Fruit fly (Drosophila melanogaster): ENCODE data around the gene CheA75a.

Gene CheA75a

dm6 chr3L:18216931-18217330 lies 35.0 kb upstream of the CheA75a start:
- no peak for TF ChIP-seq Dfd (GFP tag; optimal IDR thresholded peaks at IDR 0.05)

dm6 chr3L:18218480-18218879 lies 33.4 kb upstream of the CheA75a start:
- TF ChIP-seq Mio (GFP tag; optimal IDR thresholded peaks at IDR 0.05) (no peak), N (GFP tag; optimal IDR thresholded peaks at IDR 0.05) (no peak), sv (GFP tag; optimal IDR thresholded peaks at IDR 0.05) (no peak), Abd-B (GFP tag; optimal IDR thresholded peaks at IDR 0.05) (no peak), CrebA (GFP tag; optimal IDR thresholded peaks at IDR 0.05; ENCODE audit: borderline replicate concordance) (no peak), dl (GFP tag; optimal IDR thresholded peaks at IDR 0.05; ENCODE audit: insufficient read depth in 1 of 2, partially characterized antibody in 2 of 2) (no peak), foxo (GFP tag; optimal IDR thresholded peaks at IDR 0.05) (no peak), sage (GFP tag; optimal IDR thresholded peaks at IDR 0.05) (no peak), Vsx2 (GFP tag; optimal IDR thresholded peaks at IDR 0.05; ENCODE audit: partially characterized antibody) (no peak), Hnf4 (GFP tag; optimal IDR thresholded peaks at IDR 0.05) (no peak), OdsH (GFP tag; optimal IDR thresholded peaks at IDR 0.05) (no peak), lola (GFP tag; optimal IDR thresholded peaks at IDR 0.05) (no peak)

- TF ChIP-seq psq (GFP tag; optimal IDR thresholded peaks at IDR 0.05) = peak; percentile 32
- TF ChIP-seq GATAd (GFP tag; optimal IDR thresholded peaks at IDR 0.05) = no peak
- TF ChIP-seq lola (GFP tag; optimal IDR thresholded peaks at IDR 0.05) = no peak
- peak; percentile 30 for TF ChIP-seq OdsH (GFP tag; optimal IDR thresholded peaks at IDR 0.05)
- TF ChIP-seq Sp1 (GFP tag; optimal IDR thresholded peaks at IDR 0.05) = peak; percentile 28
- no peak for TF ChIP-seq HLH106 (tag; optimal IDR thresholded peaks at IDR 0.05)
These were observed 32.5 kb upstream of the CheA75a start for dm6 chr3L:18219388-18219787.

dm6 chr3L:18221275-18221858 lies 30.5 kb upstream of the CheA75a start:
- no peak for TF ChIP-seq Abd-B (GFP tag; optimal IDR thresholded peaks at IDR 0.05)
- TF ChIP-seq rgr (GFP tag; optimal IDR thresholded peaks at IDR 0.05) = no peak
- TF ChIP-seq dsf (GFP tag; optimal IDR thresholded peaks at IDR 0.05; ENCODE audit: borderline replicate concordance) = no peak
- peak; percentile 29 for TF ChIP-seq Hnf4 (GFP tag; optimal IDR thresholded peaks at IDR 0.05)
- TF ChIP-seq br (GFP tag; optimal IDR thresholded peaks at IDR 0.05) = peak; percentile 11
- peak; percentile 33 for TF ChIP-seq sage (GFP tag; optimal IDR thresholded peaks at IDR 0.05)
- TF ChIP-seq Rel (GFP tag; optimal IDR thresholded peaks at IDR 0.05) = peak; percentile 84
- TF ChIP-seq Rel (tag; optimal IDR thresholded peaks at IDR 0.05) = peak; percentile 15
- peak; percentile 61 for TF ChIP-seq Sp1 (GFP tag; optimal IDR thresholded peaks at IDR 0.05)
- no peak for TF ChIP-seq brk (GFP tag; optimal IDR thresholded peaks at IDR 0.05)
- TF ChIP-seq CrebA (GFP tag; optimal IDR thresholded peaks at IDR 0.05; ENCODE audit: borderline replicate concordance) = peak; percentile 84
- TF ChIP-seq psq (GFP tag; optimal IDR thresholded peaks at IDR 0.05) = peak; percentile 88
- TF ChIP-seq fru (GFP tag; optimal IDR thresholded peaks at IDR 0.05) = peak; percentile 30
- no peak for TF ChIP-seq pan (optimal IDR thresholded peaks at IDR 0.05)
- no peak for TF ChIP-seq foxo (GFP tag; optimal IDR thresholded peaks at IDR 0.05)
- no peak for TF ChIP-seq Mio (GFP tag; optimal IDR thresholded peaks at IDR 0.05)

dm6 chr3L:18222284-18222683 lies 29.6 kb upstream of the CheA75a start:
- TF ChIP-seq pan (optimal IDR thresholded peaks at IDR 0.05) (no peak), N (GFP tag; optimal IDR thresholded peaks at IDR 0.05) (no peak), OdsH (GFP tag; optimal IDR thresholded peaks at IDR 0.05) (no peak), Vsx2 (GFP tag; optimal IDR thresholded peaks at IDR 0.05; ENCODE audit: partially characterized antibody) (no peak), GATAd (GFP tag; optimal IDR thresholded peaks at IDR 0.05) (no peak), rgr (GFP tag; optimal IDR thresholded peaks at IDR 0.05) (no peak), Hr83 (GFP tag; optimal IDR thresholded peaks at IDR 0.05; ENCODE audit: poor library complexity, severe bottlenecking) (no peak), dl (GFP tag; optimal IDR thresholded peaks at IDR 0.05; ENCODE audit: insufficient read depth in 1 of 2, partially characterized antibody in 2 of 2) (no peak), psq (GFP tag; optimal IDR thresholded peaks at IDR 0.05) (no peak)

dm6 chr3L:18223437-18223836 lies 28.5 kb upstream of the CheA75a start:
- TF ChIP-seq tai (GFP tag; optimal IDR thresholded peaks at IDR 0.05) = no peak
- no peak for TF ChIP-seq Dfd (GFP tag; optimal IDR thresholded peaks at IDR 0.05)
- no peak for TF ChIP-seq CrebA (GFP tag; optimal IDR thresholded peaks at IDR 0.05; ENCODE audit: borderline replicate concordance)
- peak; percentile 58 for TF ChIP-seq rgr (GFP tag; optimal IDR thresholded peaks at IDR 0.05)
- no peak for TF ChIP-seq Hr78 (GFP tag; optimal IDR thresholded peaks at IDR 0.05)
- TF ChIP-seq Sp1 (GFP tag; optimal IDR thresholded peaks at IDR 0.05) = peak; percentile 60
- TF ChIP-seq br (GFP tag; optimal IDR thresholded peaks at IDR 0.05) = peak; percentile 6
- TF ChIP-seq fru (GFP tag; optimal IDR thresholded peaks at IDR 0.05) = peak; percentile 24
- no peak for TF ChIP-seq N (GFP tag; optimal IDR thresholded peaks at IDR 0.05)
- peak; percentile 51 for TF ChIP-seq psq (GFP tag; optimal IDR thresholded peaks at IDR 0.05)
- no peak for TF ChIP-seq Mio (GFP tag; optimal IDR thresholded peaks at IDR 0.05)
- no peak for TF ChIP-seq woc (GFP tag; optimal IDR thresholded peaks at IDR 0.05)
- TF ChIP-seq GATAd (GFP tag; optimal IDR thresholded peaks at IDR 0.05) = no peak
- no peak for TF ChIP-seq sv (GFP tag; optimal IDR thresholded peaks at IDR 0.05)
- no peak for TF ChIP-seq dsf (GFP tag; optimal IDR thresholded peaks at IDR 0.05; ENCODE audit: borderline replicate concordance)
- TF ChIP-seq Abd-B (GFP tag; optimal IDR thresholded peaks at IDR 0.05) = no peak
- TF ChIP-seq Hnf4 (GFP tag; optimal IDR thresholded peaks at IDR 0.05) = peak; percentile 23
- peak in 1 of 2 experiments; percentile 37 for TF ChIP-seq foxo (GFP tag; optimal IDR thresholded peaks at IDR 0.05)
- peak; percentile 20 for TF ChIP-seq dmrt93B (GFP tag; optimal IDR thresholded peaks at IDR 0.05)
- peak; percentile 58 for TF ChIP-seq HLH106 (tag; optimal IDR thresholded peaks at IDR 0.05)
- TF ChIP-seq Dif (GFP tag; optimal IDR thresholded peaks at IDR 0.05; ENCODE audit: partially characterized antibody) = no peak
- peak; percentile 59 for TF ChIP-seq OdsH (GFP tag; optimal IDR thresholded peaks at IDR 0.05)
- TF ChIP-seq Rel (GFP tag; optimal IDR thresholded peaks at IDR 0.05) = no peak
- TF ChIP-seq Rel (tag; optimal IDR thresholded peaks at IDR 0.05) = no peak
- peak; percentile 55 for TF ChIP-seq h (GFP tag; optimal IDR thresholded peaks at IDR 0.05)

Measured in whole organism, wandering third instar larva.